Worm (Caenorhabditis elegans): ENCODE results near the gene clec-264.

ce11 chrV:20824962-20825609 is 25.4 kb downstream of the clec-264 start, which contains the start of the genes gcy-22 and grl-14:
- TF ChIP-seq ztf-29 (GFP tag; IDR thresholded peaks at IDR 0.05) = no peak
- no peak for TF ChIP-seq flt-1 (GFP tag; IDR thresholded peaks at IDR 0.05)
- no peak for TF ChIP-seq ztf-23 (GFP tag; IDR thresholded peaks at IDR 0.05)
- TF ChIP-seq T22C8.4 (GFP tag; IDR thresholded peaks at IDR 0.05) = no peak
- TF ChIP-seq med-1 (GFP tag; optimal IDR thresholded peaks at IDR 0.05; ENCODE audit: insufficient read depth) = no peak
- no peak for TF ChIP-seq ref-1 (GFP tag; conservative IDR thresholded peaks at IDR 0.05)
- TF ChIP-seq cog-1 (tag; optimal IDR thresholded peaks at IDR 0.05) = no peak
- TF ChIP-seq klf-2 (GFP tag; conservative IDR thresholded peaks at IDR 0.05) = no peak
- TF ChIP-seq tab-1 (GFP tag; IDR thresholded peaks at IDR 0.05) = no peak
